Worm (Caenorhabditis elegans) whole organism, midembryonic: ENCODE results near the gene Y43E12A.3.

Source experiments
- T22C8.4 ChIP-seq: fragments of 200-800 bp; sonication (Bioruptor generic); IDR thresholded peaks from 2 replicates; pipeline ENCODE4 v1.3.6; 2022; ENCODE audit warnings: missing genetic modification characterization, missing compliant biosample characterization
- cog-1 ChIP-seq: sonication (generic microtip); optimal IDR thresholded peaks from 2 replicates; lab custom pipeline; 2016; ENCODE audit warnings: missing genetic modification characterization, missing compliant biosample characterization
- flt-1 ChIP-seq: fragments of 200-800 bp; sonication (Bioruptor generic); IDR thresholded peaks from 2 replicates; pipeline ENCODE4 v1.3.6; 2022; ENCODE audit warnings: missing genetic modification characterization, missing compliant biosample characterization
- tab-1 ChIP-seq: fragments of 200-800 bp; sonication (Bioruptor generic); IDR thresholded peaks from 2 replicates; pipeline ENCODE4 v1.3.6; 2022; ENCODE audit warnings: missing genetic modification characterization, missing compliant biosample characterization

ce11 chrIV:11036222-11036621 is 48.5 kb downstream of the Y43E12A.3 start, which contains the start of gene fkb-1:
- TF ChIP-seq cog-1 (tag; lab: Kevin White, UChicago): no peak
- no peak for TF ChIP-seq flt-1 (GFP tag; lab: Robert Waterston, UW)
- TF ChIP-seq tab-1 (GFP tag; lab: Robert Waterston, UW): no peak
- TF ChIP-seq T22C8.4 (GFP tag; lab: Robert Waterston, UW): no peak
